Fruit fly (Drosophila melanogaster): ENCODE results near the gene pns.
A peak's percentile ranks its signal among the peaks of the same experiment; 100 is the strongest.

The pns gene

dm6 chr3L:1587140-1587849, 50.4 kb downstream of the pns start (continued):
- no peak for TF ChIP-seq HmgD (GFP tag; optimal IDR thresholded peaks at IDR 0.05)
- peak; percentile 33 for TF ChIP-seq CG3995 (GFP tag; optimal IDR thresholded peaks at IDR 0.05)
- TF ChIP-seq CG8290 (GFP tag; optimal IDR thresholded peaks at IDR 0.05): peak; percentile 69
- TF ChIP-seq CG8290 (tag; optimal IDR thresholded peaks at IDR 0.05): peak in 1 of 2 experiments; percentile 97
- peak in 1 of 2 experiments; percentile 7 for TF ChIP-seq Hr78 (GFP tag; optimal IDR thresholded peaks at IDR 0.05)
- TF ChIP-seq CG9797 (GFP tag; optimal IDR thresholded peaks at IDR 0.05): no peak
- TF ChIP-seq H2.0 (GFP tag; IDR thresholded peaks at IDR 0.05): peak; percentile 88
- 0 out of 3 replicates have a peak, but pooled peaks have one; percentile 43 for TF ChIP-seq ase (GFP tag; IDR thresholded peaks at IDR 0.05)
- TF ChIP-seq Dip2 (GFP tag; IDR thresholded peaks at IDR 0.05): peak; percentile 38; the same call in 1 of the 2 replicates
- TF ChIP-seq CG4820 (GFP tag; optimal IDR thresholded peaks at IDR 0.05): peak; percentile 84
- TF ChIP-seq CG10979 (tag; optimal IDR thresholded peaks at IDR 0.05): peak; percentile 74
- TF ChIP-seq CG3726 (GFP tag; IDR thresholded peaks at IDR 0.05): peak; percentile 84
- TF ChIP-seq kay (GFP tag; optimal IDR thresholded peaks at IDR 0.05): peak; percentile 51
- TF ChIP-seq CG11696 (GFP tag; IDR thresholded peaks at IDR 0.05): peak; percentile 76
- TF ChIP-seq CG12299 (tag; optimal IDR thresholded peaks at IDR 0.05): peak; percentile 5
- peak; percentile 90 for TF ChIP-seq Aef1 (GFP tag; IDR thresholded peaks at IDR 0.05)
- TF ChIP-seq CG11723 (GFP tag; optimal IDR thresholded peaks at IDR 0.05): peak; percentile 54
- TF ChIP-seq sisA (GFP tag; IDR thresholded peaks at IDR 0.05): peak; percentile 93
- peak; percentile 87 for TF ChIP-seq NFAT (GFP tag; IDR thresholded peaks at IDR 0.05)
- peak; percentile 86 for TF ChIP-seq CG17359 (tag; optimal IDR thresholded peaks at IDR 0.05)
- TF ChIP-seq MBD-R2 (GFP tag; IDR thresholded peaks at IDR 0.05): peak; percentile 82
- peak; percentile 78 for TF ChIP-seq Abd-B (GFP tag; optimal IDR thresholded peaks at IDR 0.05)
- TF ChIP-seq exex (tag; optimal IDR thresholded peaks at IDR 0.05): peak; percentile 11
- peak; percentile 81 for TF ChIP-seq CkIIα-i1 (GFP tag; IDR thresholded peaks at IDR 0.05)
- TF ChIP-seq Dref (GFP tag; IDR thresholded peaks at IDR 0.05): peak; percentile 33; the same call in 1 of the 2 replicates
- TF ChIP-seq insv (GFP tag; optimal IDR thresholded peaks at IDR 0.05): no peak
- peak; percentile 80 for TF ChIP-seq fd96Cb (tag; optimal IDR thresholded peaks at IDR 0.05)
- TF ChIP-seq sr (GFP tag; IDR thresholded peaks at IDR 0.05): peak; percentile 56; the same call in 2 of the 3 replicates
- TF ChIP-seq Lhr (GFP tag; optimal IDR thresholded peaks at IDR 0.05): no peak
- TF ChIP-seq Hey (tag; optimal IDR thresholded peaks at IDR 0.05): peak; percentile 18
- TF ChIP-seq CG6689 (GFP tag; IDR thresholded peaks at IDR 0.05): peak; percentile 87
- TF ChIP-seq dm (GFP tag; optimal IDR thresholded peaks at IDR 0.05): peak; percentile 34
- no peak for TF ChIP-seq bbx (GFP tag; IDR thresholded peaks at IDR 0.05; ENCODE audit: partially characterized antibody)
- TF ChIP-seq pan (optimal IDR thresholded peaks at IDR 0.05): no peak
- peak in 1 of 2 experiments; percentile 89 for TF ChIP-seq pan (GFP tag; optimal IDR thresholded peaks at IDR 0.05 in 1 of 2, IDR thresholded peaks at IDR 0.05 in 1 of 2)
- TF ChIP-seq Dfd (GFP tag; optimal IDR thresholded peaks at IDR 0.05): no peak
- peak; percentile 72 for TF ChIP-seq Blimp-1 (GFP tag; optimal IDR thresholded peaks at IDR 0.05)
- TF ChIP-seq sqz (GFP tag; optimal IDR thresholded peaks at IDR 0.05): peak; percentile 38
- peak; percentile 56 for TF ChIP-seq chn (GFP tag; optimal IDR thresholded peaks at IDR 0.05)
- peak; percentile 79 for TF ChIP-seq CG4854 (GFP tag; optimal IDR thresholded peaks at IDR 0.05)
- peak; percentile 73 for TF ChIP-seq Gsc (GFP tag; IDR thresholded peaks at IDR 0.05)
- TF ChIP-seq CG12219 (GFP tag; optimal IDR thresholded peaks at IDR 0.05): peak; percentile 76
- TF ChIP-seq wor (GFP tag; IDR thresholded peaks at IDR 0.05): peak; percentile 50
- peak; percentile 64 for TF ChIP-seq kah (GFP tag; optimal IDR thresholded peaks at IDR 0.05)
- TF ChIP-seq pnt (GFP tag; optimal IDR thresholded peaks at IDR 0.05): peak; percentile 86
- peak; percentile 70 for TF ChIP-seq CG15514 (GFP tag; optimal IDR thresholded peaks at IDR 0.05)
- TF ChIP-seq CG14667 (GFP tag; IDR thresholded peaks at IDR 0.05): peak; percentile 85
- TF ChIP-seq grau (tag; optimal IDR thresholded peaks at IDR 0.05): peak; percentile 94
- TF ChIP-seq ems (GFP tag; optimal IDR thresholded peaks at IDR 0.05): peak; percentile 83
- TF ChIP-seq sens (GFP tag): peak; percentile 93

Measured in whole organism, embryonic.